Worm (Caenorhabditis elegans): ENCODE measurements around the gene B0281.1.

DNA sequence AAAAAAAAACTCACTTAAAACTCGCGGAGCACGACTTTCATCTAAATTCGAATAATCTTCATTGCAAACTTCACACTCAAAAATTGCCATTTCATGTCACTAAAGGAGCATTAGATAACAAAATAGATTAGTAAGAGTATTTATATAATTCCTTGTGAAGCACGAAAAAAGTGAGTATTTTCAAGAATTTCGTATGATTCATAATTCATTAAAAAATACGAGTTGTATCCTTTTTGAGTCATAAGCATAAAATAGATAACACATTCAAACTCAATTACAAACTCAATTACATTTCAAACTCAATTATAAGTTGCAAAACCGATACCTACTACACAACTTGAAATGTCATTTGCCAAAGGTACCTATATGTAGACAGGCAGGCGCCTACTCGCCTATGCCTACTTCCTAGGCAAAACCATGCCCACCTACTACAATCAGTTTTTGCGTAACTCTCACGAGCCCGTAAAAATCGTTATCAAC lies 16.1 kb downstream of the B0281.1 start, which contains the start of the genes ZK1240.8 and ZK1240.1:
- no peak for TF ChIP-seq zfh-2 (GFP tag; conservative IDR thresholded peaks at IDR 0.05)
- TF ChIP-seq ekl-4 (GFP tag; IDR thresholded peaks at IDR 0.05) = no peak
- no peak for TF ChIP-seq F39B2.1 (GFP tag; IDR thresholded peaks at IDR 0.05)
- TF ChIP-seq F52B5.7 (tag; optimal IDR thresholded peaks at IDR 0.05) = no peak
- no peak for TF ChIP-seq ztf-3 (GFP tag; optimal IDR thresholded peaks at IDR 0.05)
- no peak for TF ChIP-seq ceh-79 (tag; optimal IDR thresholded peaks at IDR 0.05)
- no peak for TF ChIP-seq cebp-1 (GFP tag; IDR thresholded peaks at IDR 0.05)
- TF ChIP-seq cebp-1 (tag; optimal IDR thresholded peaks at IDR 0.05) = no peak
- no peak for TF ChIP-seq hsf-1 (GFP tag; IDR thresholded peaks at IDR 0.05)
- TF ChIP-seq attf-3 (GFP tag; conservative IDR thresholded peaks at IDR 0.05) = no peak
- no peak for TF ChIP-seq K11D2.4 (GFP tag; IDR thresholded peaks at IDR 0.05)
- TF ChIP-seq ama-1 (optimal IDR thresholded peaks at IDR 0.05) = no peak
- no peak for TF ChIP-seq ama-1 (GFP tag; optimal IDR thresholded peaks at IDR 0.05)
- no peak for TF ChIP-seq bed-2 (GFP tag; IDR thresholded peaks at IDR 0.05)
- no peak for TF ChIP-seq nfyb-1 (GFP tag; IDR thresholded peaks at IDR 0.05)
- no peak for TF ChIP-seq let-607 (tag; optimal IDR thresholded peaks at IDR 0.05)

Measured in whole organism, young adult.